Worm (Caenorhabditis elegans): Measurements from ENCODE around the gene ZC190.2.

The ZC190.2 gene

ce11 chrV:8668224-8668623, 12.9 kb upstream of the ZC190.2 start:
- TF ChIP-seq zfp-2 (tag; optimal IDR thresholded peaks at IDR 0.05) = no peak
- no peak for TF ChIP-seq madf-5 (GFP tag; IDR thresholded peaks at IDR 0.05)
- peak in 1 of 2 experiments; percentile 28 for TF ChIP-seq unc-62 (GFP tag; optimal IDR thresholded peaks at IDR 0.05 in 1 of 2)
- TF ChIP-seq unc-62 (tag; optimal IDR thresholded peaks at IDR 0.05) = no peak
- no peak for TF ChIP-seq lsy-2 (tag; optimal IDR thresholded peaks at IDR 0.05)

ce11 chrV:8670759-8671158, 10.4 kb upstream of the ZC190.2 start:
- no peak for TF ChIP-seq Y105C5A.15 (GFP tag; IDR thresholded peaks at IDR 0.05)
- peak; percentile 95 for TF ChIP-seq aha-1 (tag)

- no peak for TF ChIP-seq pqm-1 (tag; optimal IDR thresholded peaks at IDR 0.05)
- TF ChIP-seq R02D3.7 (tag; optimal IDR thresholded peaks at IDR 0.05) = no peak
- no peak for TF ChIP-seq lir-3 (tag; optimal IDR thresholded peaks at IDR 0.05)
- no peak for TF ChIP-seq hif-1 (tag; optimal IDR thresholded peaks at IDR 0.05)
- TF ChIP-seq nhr-111 (GFP tag; optimal IDR thresholded peaks at IDR 0.05) = no peak
- no peak for TF ChIP-seq ctbp-1 (GFP tag; IDR thresholded peaks at IDR 0.05)
- TF ChIP-seq lin-1 (GFP tag; IDR thresholded peaks at IDR 0.05) = no peak
- TF ChIP-seq unc-62 (GFP tag; optimal IDR thresholded peaks at IDR 0.05 in 1 of 2) = peak in 1 of 2 experiments; percentile 32
- TF ChIP-seq unc-62 (tag; optimal IDR thresholded peaks at IDR 0.05) = no peak
- TF ChIP-seq unc-130 (GFP tag; optimal IDR thresholded peaks at IDR 0.05) = no peak
- TF ChIP-seq nhr-25 (tag; optimal IDR thresholded peaks at IDR 0.05; ENCODE audit: borderline replicate concordance, insufficient read depth) = no peak
- TF ChIP-seq aha-1 (tag) = peak; percentile 52
- TF ChIP-seq T20F7.1 (GFP tag; optimal IDR thresholded peaks at IDR 0.05) = no peak
- TF ChIP-seq hlh-11 (tag; optimal IDR thresholded peaks at IDR 0.05) = no peak
- TF ChIP-seq nhr-10 (tag; optimal IDR thresholded peaks at IDR 0.05) = peak; percentile 44
- TF ChIP-seq nhr-76 (tag; optimal IDR thresholded peaks at IDR 0.05) = no peak
- no peak for TF ChIP-seq nhr-11 (tag; optimal IDR thresholded peaks at IDR 0.05)
- TF ChIP-seq lim-7 (GFP tag; IDR thresholded peaks at IDR 0.05) = no peak
- TF ChIP-seq lin-29 (GFP tag; IDR thresholded peaks at IDR 0.05) = no peak
- TF ChIP-seq lin-15B (tag; optimal IDR thresholded peaks at IDR 0.05) = no peak
- no peak for TF ChIP-seq nhr-41 (GFP tag; IDR thresholded peaks at IDR 0.05)
- TF ChIP-seq aly-2 (tag; optimal IDR thresholded peaks at IDR 0.05) = no peak
- TF ChIP-seq sdz-12 (GFP tag; optimal IDR thresholded peaks at IDR 0.05) = no peak
- TF ChIP-seq nhr-77 (tag; optimal IDR thresholded peaks at IDR 0.05) = peak; percentile 14
- no peak for TF ChIP-seq daf-12 (tag; optimal IDR thresholded peaks at IDR 0.05)
Observed at ce11 chrV:8671568-8672123, 9.5 kb upstream of the ZC190.2 start.

- TF ChIP-seq aha-1 (tag) (peak; percentile 37), mep-1 (tag; optimal IDR thresholded peaks at IDR 0.05) (no peak)
Observed at ce11 chrV:8673498-8673897, 7.7 kb upstream of the ZC190.2 start, which contains the start of gene ZC190.5. Gene ZC190.5, minus strand, starts transcription at chrV:8673598.

- TF ChIP-seq saeg-2 (GFP tag; IDR thresholded peaks at IDR 0.05) (no peak), mdt-29 (GFP tag; IDR thresholded peaks at IDR 0.05) (no peak), ceh-82 (tag; optimal IDR thresholded peaks at IDR 0.05) (no peak), Y105C5A.15 (GFP tag; IDR thresholded peaks at IDR 0.05) (no peak), rbr-2 (tag; optimal IDR thresholded peaks at IDR 0.05) (no peak), nhr-41 (GFP tag; IDR thresholded peaks at IDR 0.05) (no peak), unc-62 (GFP tag; optimal IDR thresholded peaks at IDR 0.05 in 1 of 2) (no peak), unc-62 (tag; optimal IDR thresholded peaks at IDR 0.05) (no peak), daf-19 (GFP tag; conservative IDR thresholded peaks at IDR 0.05) (no peak), ceh-44 (GFP tag; IDR thresholded peaks at IDR 0.05) (no peak), lin-38 (GFP tag; IDR thresholded peaks at IDR 0.05) (no peak), duxl-1 (tag; optimal IDR thresholded peaks at IDR 0.05; ENCODE audit: poor library complexity) (no peak), vab-7 (GFP tag; IDR thresholded peaks at IDR 0.05) (no peak), unc-130 (GFP tag; optimal IDR thresholded peaks at IDR 0.05) (no peak), ceh-62 (tag; optimal IDR thresholded peaks at IDR 0.05) (no peak), mxl-2 (GFP tag; conservative IDR thresholded peaks at IDR 0.05) (no peak), ztf-11 (tag; optimal IDR thresholded peaks at IDR 0.05) (no peak), aha-1 (tag) (no peak), lin-15B (tag; optimal IDR thresholded peaks at IDR 0.05) (no peak)
Observed at ce11 chrV:8677193-8677592, 4.0 kb upstream of the ZC190.2 start, which contains the start of gene ZC190.6. Gene ZC190.6, minus strand, starts transcription at chrV:8677293.
